Worm (Caenorhabditis elegans): ENCODE results near the gene athp-3.

ce11 chrIV:17021042-17021441 lies 27.1 kb downstream of the athp-3 start:
- TF ChIP-seq W03F9.2 (tag; optimal IDR thresholded peaks at IDR 0.05) (no peak), dao-5 (tag; optimal IDR thresholded peaks at IDR 0.05) (no peak)
